Worm (Caenorhabditis elegans) whole organism, L2 larva: ENCODE measurements around the gene grsp-2.

Experiments
- C34F6.9 ChIP-seq: fragments of 150-350 bp; optimal IDR thresholded peaks from 2 replicates; lab custom pipeline; 2014; ENCODE audit warnings: missing biosample characterization, missing genetic modification characterization
- F13H6.1 ChIP-seq: sonication (generic microtip); optimal IDR thresholded peaks from 2 replicates; lab custom pipeline; 2016; ENCODE audit warnings: missing genetic modification characterization, missing compliant biosample characterization
- R02D3.7 ChIP-seq: fragments of 150-350 bp; optimal IDR thresholded peaks from 2 replicates; lab custom pipeline; 2014; ENCODE audit warnings: missing biosample characterization, missing genetic modification characterization
- Y55F3AM.14 ChIP-seq: fragments of 200-800 bp; sonication (Bioruptor generic); optimal IDR thresholded peaks from 2 replicates; lab custom pipeline; 2018; ENCODE audit warnings: mild to moderate bottlenecking, missing genetic modification characterization, missing compliant biosample characterization
- ZK546.5 ChIP-seq: sonication (generic microtip); optimal IDR thresholded peaks from 2 replicates; lab custom pipeline; 2017; ENCODE audit warnings: missing biosample characterization, missing genetic modification characterization
- alr-1 ChIP-seq: fragments of 150-350 bp; optimal IDR thresholded peaks from 2 replicates; lab custom pipeline; 2014; ENCODE audit warnings: missing biosample characterization, missing genetic modification characterization
- ama-1 ChIP-seq: fragments of 150-350 bp; optimal IDR thresholded peaks from 2 replicates; lab custom pipeline; 2018; ENCODE audit warnings: inconsistent platforms
- blmp-1 ChIP-seq: sonication (generic microtip); optimal IDR thresholded peaks from 2 replicates; lab custom pipeline; 2017; ENCODE audit warnings: missing genetic modification characterization, mild to moderate bottlenecking, missing compliant biosample characterization, antibody characterized with exemption, moderate library complexity; ENCODE audit not compliant: insufficient read depth
- ceh-16 ChIP-seq: fragments of 150-350 bp; optimal IDR thresholded peaks from 2 replicates; lab custom pipeline; 2014; ENCODE audit warnings: missing biosample characterization, missing genetic modification characterization
- ceh-82 ChIP-seq: fragments of 150-350 bp; optimal IDR thresholded peaks from 2 replicates; lab custom pipeline; 2014; ENCODE audit warnings: missing biosample characterization, missing genetic modification characterization
- crh-2 ChIP-seq: sonication (generic microtip); optimal IDR thresholded peaks from 2 replicates; lab custom pipeline; 2017; ENCODE audit warnings: missing biosample characterization, missing genetic modification characterization
- dmd-4 ChIP-seq: sonication (generic microtip); optimal IDR thresholded peaks from 2 replicates; lab custom pipeline; 2017; ENCODE audit warnings: missing biosample characterization, missing genetic modification characterization
- egl-27 ChIP-seq: sonication (generic microtip); optimal IDR thresholded peaks from 3 replicates; lab custom pipeline; 2017; ENCODE audit warnings: missing biosample characterization, missing genetic modification reagents, missing genetic modification characterization
- elt-1 ChIP-seq: fragments of 150-350 bp; optimal IDR thresholded peaks from 2 replicates; lab custom pipeline; 2014; ENCODE audit warnings: missing biosample characterization, missing genetic modification characterization
- elt-3 ChIP-seq: sonication (generic microtip); optimal IDR thresholded peaks from 2 replicates; lab custom pipeline; 2017; ENCODE audit warnings: missing biosample characterization, missing genetic modification characterization
- fos-1 ChIP-seq: fragments of 150-350 bp; optimal IDR thresholded peaks from 2 replicates; lab custom pipeline; 2014; ENCODE audit warnings: missing biosample characterization, missing genetic modification characterization
- gmeb-1 ChIP-seq: fragments of 150-350 bp; optimal IDR thresholded peaks from 2 replicates; lab custom pipeline; 2014; ENCODE audit warnings: missing biosample characterization, missing genetic modification characterization
- lin-11 ChIP-seq: fragments of 150-350 bp; sonication (generic microtip); optimal IDR thresholded peaks from 2 replicates; lab custom pipeline; 2014; ENCODE audit warnings: missing biosample characterization, missing genetic modification characterization, inconsistent platforms, mixed read lengths
- lin-13 ChIP-seq: fragments of 150-350 bp; optimal IDR thresholded peaks from 2 replicates; lab custom pipeline; 2014; ENCODE audit warnings: missing biosample characterization, missing genetic modification reagents, missing genetic modification characterization
- lin-39 ChIP-seq: fragments of 150-350 bp; optimal IDR thresholded peaks from 2 replicates; lab custom pipeline; 2014; ENCODE audit warnings: missing biosample characterization, missing genetic modification reagents, missing genetic modification characterization
- lsy-2 ChIP-seq, 2 experiments: fragments of 150-350 bp in 1 of 2; sonication (generic microtip) in 1 of 2; optimal IDR thresholded peaks; 2 replicates each; lab custom pipeline; 2014 to 2017; ENCODE audit warnings: missing biosample characterization in 2 of 2, missing genetic modification characterization in 2 of 2
- mbf-1 ChIP-seq: sonication (generic microtip); optimal IDR thresholded peaks from 2 replicates; lab custom pipeline; 2017; ENCODE audit warnings: missing biosample characterization, missing genetic modification characterization
- mdl-1 ChIP-seq, 2 experiments: fragments of 150-350 bp in 1 of 2; sonication (generic microtip) in 1 of 2; optimal IDR thresholded peaks; 2 replicates each; lab custom pipeline; 2017; ENCODE audit warnings: missing biosample characterization in 2 of 2, missing genetic modification characterization in 2 of 2
- nhr-10 ChIP-seq: sonication (generic microtip); optimal IDR thresholded peaks from 2 replicates; lab custom pipeline; 2017; ENCODE audit warnings: missing biosample characterization, missing genetic modification characterization
- nhr-11 ChIP-seq: fragments of 150-350 bp; optimal IDR thresholded peaks from 2 replicates; lab custom pipeline; 2014; ENCODE audit warnings: missing biosample characterization, missing genetic modification characterization
- nhr-12 ChIP-seq: fragments of 150-350 bp; optimal IDR thresholded peaks from 2 replicates; lab custom pipeline; 2014; ENCODE audit warnings: missing biosample characterization, missing genetic modification characterization
- nhr-129 ChIP-seq: fragments of 150-350 bp; optimal IDR thresholded peaks from 2 replicates; lab custom pipeline; 2014; ENCODE audit warnings: missing biosample characterization, missing genetic modification characterization
- nhr-21 ChIP-seq: fragments of 150-350 bp; optimal IDR thresholded peaks from 2 replicates; lab custom pipeline; 2014; ENCODE audit warnings: missing biosample characterization, missing genetic modification characterization
- nhr-23 ChIP-seq: fragments of 150-350 bp; optimal IDR thresholded peaks from 2 replicates; lab custom pipeline; 2014; ENCODE audit warnings: missing biosample characterization, missing genetic modification reagents, missing genetic modification characterization
- nhr-237 ChIP-seq: fragments of 150-350 bp; optimal IDR thresholded peaks from 2 replicates; lab custom pipeline; 2014; ENCODE audit warnings: missing biosample characterization, missing genetic modification characterization
- nhr-25 ChIP-seq: fragments of 150-350 bp; sonication (generic microtip); optimal IDR thresholded peaks from 3 replicates; lab custom pipeline; 2014; ENCODE audit warnings: missing biosample characterization, missing genetic modification characterization
- peb-1 ChIP-seq: fragments of 150-350 bp; optimal IDR thresholded peaks from 2 replicates; lab custom pipeline; 2014; ENCODE audit warnings: missing biosample characterization, missing genetic modification characterization
- skn-1 ChIP-seq: sonication (generic microtip); optimal IDR thresholded peaks from 2 replicates; lab custom pipeline; 2017; ENCODE audit warnings: missing biosample characterization, missing genetic modification characterization
- sma-3 ChIP-seq: sonication (generic microtip); optimal IDR thresholded peaks from 2 replicates; lab custom pipeline; 2016; ENCODE audit warnings: missing genetic modification reagents, missing genetic modification characterization, missing compliant biosample characterization
- sma-9 ChIP-seq, 2 experiments: fragments of 150-350 bp in 1 of 2; sonication (generic microtip) in 1 of 2; optimal IDR thresholded peaks; 2 replicates each; lab custom pipeline; 2014 to 2016; ENCODE audit warnings: missing genetic modification characterization in 2 of 2, mild to moderate bottlenecking in 1 of 2, missing biosample characterization in 1 of 2, missing compliant biosample characterization in 1 of 2, missing genetic modification reagents in 1 of 2, moderate library complexity in 1 of 2
- snpc-4 ChIP-seq: fragments of 150-350 bp; optimal IDR thresholded peaks from 2 replicates; lab custom pipeline; 2014; ENCODE audit warnings: missing biosample characterization, missing genetic modification characterization
- unc-39 ChIP-seq: fragments of 150-350 bp; optimal IDR thresholded peaks from 2 replicates; lab custom pipeline; 2014; ENCODE audit warnings: missing biosample characterization, missing genetic modification characterization
- unc-55 ChIP-seq: fragments of 150-350 bp; sonication (generic microtip); optimal IDR thresholded peaks from 3 replicates; lab custom pipeline; 2014; ENCODE audit warnings: missing biosample characterization, missing genetic modification reagents, missing genetic modification characterization
- unc-62 ChIP-seq: fragments of 150-350 bp; optimal IDR thresholded peaks from 2 replicates; lab custom pipeline; 2014; ENCODE audit warnings: missing biosample characterization, missing genetic modification reagents, missing genetic modification characterization
- zag-1 ChIP-seq: fragments of 150-350 bp; optimal IDR thresholded peaks from 2 replicates; lab custom pipeline; 2014; ENCODE audit warnings: missing biosample characterization, missing genetic modification characterization
- ztf-11 ChIP-seq: sonication (generic microtip); optimal IDR thresholded peaks from 2 replicates; lab custom pipeline; 2017; ENCODE audit warnings: missing biosample characterization, missing genetic modification characterization
- ztf-4 ChIP-seq: fragments of 150-350 bp; optimal IDR thresholded peaks from 2 replicates; lab custom pipeline; 2014; ENCODE audit warnings: missing biosample characterization, missing genetic modification characterization

Gene grsp-2

ce11 chrIV:8796246-8796645 is 19.9 kb upstream of the grsp-2 start:
- TF ChIP-seq lin-13 (no peak), mdl-1 (tag; optimal IDR thresholded peaks at IDR 0.05; lab: Kevin White, UChicago) (peak in 1 of 2 experiments; percentile 31), ztf-4 (no peak), fos-1 (tag; lab: Kevin White, UChicago) (peak; percentile 9), unc-55 (peak; percentile 52), C34F6.9 (peak; percentile 60), skn-1 (no peak), sma-9 (GFP tag; optimal IDR thresholded peaks at IDR 0.05; lab: Kevin White, UChicago) (peak; percentile 36), sma-9 (tag; optimal IDR thresholded peaks at IDR 0.05; lab: Kevin White, UChicago) (no peak), F13H6.1 (tag; lab: Kevin White, UChicago) (peak; percentile 9), zag-1 (tag; lab: Kevin White, UChicago) (peak; percentile 58)

DNA sequence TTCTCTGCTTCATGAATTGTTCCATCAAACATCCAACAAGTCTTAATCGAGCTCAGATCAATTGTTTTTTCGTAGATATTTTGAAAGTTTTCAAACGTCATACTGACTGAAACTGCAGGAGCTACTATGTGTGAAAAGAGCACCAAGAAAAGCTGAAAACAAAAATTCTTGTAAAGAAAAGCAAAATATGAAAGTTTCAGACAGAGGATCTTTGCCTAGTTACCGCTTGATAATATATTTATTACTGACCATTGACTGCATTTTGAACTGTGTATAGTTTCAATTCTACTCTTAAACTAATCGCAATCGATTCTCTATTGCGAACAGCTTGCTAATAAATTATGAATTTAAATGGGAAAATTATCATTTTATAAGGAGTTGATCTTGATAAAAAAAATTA is 17.9 kb upstream of the grsp-2 start, which contains the start of gene clec-182:
TSS of gene clec-182 (minus strand) at position 101 of the 400 bp plus-strand sequence.
- TF ChIP-seq nhr-23 (tag; lab: Kevin White, UChicago): no peak
- TF ChIP-seq elt-1 (tag; lab: Kevin White, UChicago): no peak
- TF ChIP-seq ama-1 (lab: Kevin White, UChicago): no peak
- TF ChIP-seq lin-39 (tag; lab: Kevin White, UChicago): no peak
- TF ChIP-seq sma-3 (GFP tag; lab: Kevin White, UChicago): no peak
- TF ChIP-seq nhr-237 (tag; lab: Kevin White, UChicago): no peak
- TF ChIP-seq Y55F3AM.14 (GFP tag; lab: Kevin White, UChicago): no peak
- TF ChIP-seq ZK546.5 (tag; lab: Kevin White, UChicago): no peak
- no peak for TF ChIP-seq ceh-16 (tag; lab: Kevin White, UChicago)
- no peak for TF ChIP-seq lin-13
- no peak for TF ChIP-seq ztf-11 (tag; lab: Kevin White, UChicago)
- no peak for TF ChIP-seq ztf-4
- TF ChIP-seq zag-1 (tag; lab: Kevin White, UChicago): no peak
- no peak for TF ChIP-seq dmd-4 (tag; lab: Kevin White, UChicago)
- TF ChIP-seq peb-1 (tag; lab: Kevin White, UChicago): no peak
- TF ChIP-seq nhr-21: no peak

DNA sequence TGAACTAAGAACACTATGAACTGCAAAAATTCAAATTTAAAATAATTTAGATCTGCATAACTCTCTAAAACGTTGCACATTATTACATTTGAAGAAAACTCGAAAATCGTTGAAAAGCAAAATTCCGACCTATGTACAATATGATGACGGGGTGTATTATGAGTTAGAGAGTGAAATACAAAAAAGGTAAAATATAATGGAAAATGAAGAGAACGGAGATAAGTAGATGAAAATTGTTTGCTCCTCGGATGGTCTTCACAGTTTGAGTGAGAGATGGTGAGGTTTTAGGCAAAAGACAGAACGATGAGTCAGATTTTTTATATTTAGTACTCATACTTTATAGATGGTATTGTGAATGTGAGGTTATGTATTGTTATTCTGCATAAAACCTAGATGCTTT is 8.8 kb upstream of the grsp-2 start:
- TF ChIP-seq ztf-4 (no peak), ZK546.5 (tag; lab: Kevin White, UChicago) (no peak), nhr-11 (tag; lab: Kevin White, UChicago) (no peak), lin-13 (no peak), fos-1 (tag; lab: Kevin White, UChicago) (peak; percentile 78), nhr-237 (tag; lab: Kevin White, UChicago) (no peak), gmeb-1 (no peak), Y55F3AM.14 (GFP tag; lab: Kevin White, UChicago) (no peak), unc-62 (GFP tag; lab: Kevin White, UChicago) (no peak)

DNA sequence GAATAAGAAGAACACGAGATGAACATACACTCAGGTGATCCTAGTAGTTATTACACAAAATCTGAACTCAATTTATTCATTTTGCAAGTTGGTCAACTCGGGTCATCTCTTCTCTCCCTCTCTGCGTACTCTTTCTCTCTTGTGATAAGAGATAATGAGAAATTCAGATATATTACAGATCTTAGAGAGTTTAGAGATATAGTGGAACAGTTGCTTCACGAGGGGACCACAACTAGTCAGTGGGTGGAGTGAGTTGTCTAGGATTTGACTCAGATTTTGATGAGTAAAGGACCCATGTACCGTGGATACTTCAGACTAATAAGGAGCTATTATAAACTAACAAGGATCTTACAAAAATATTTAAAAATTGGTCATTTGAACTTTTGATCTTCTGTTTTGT is 2.5 kb upstream of the grsp-2 start, which contains the start of gene exc-5:
TSS of gene exc-5 (minus strand) at position 57 of the 400 bp plus-strand sequence.
- TF ChIP-seq nhr-129 (tag; lab: Kevin White, UChicago) (peak; percentile 13), snpc-4 (no peak), elt-3 (tag; lab: Kevin White, UChicago) (no peak), lin-13 (no peak), elt-1 (tag; lab: Kevin White, UChicago) (no peak), sma-9 (GFP tag; optimal IDR thresholded peaks at IDR 0.05; lab: Kevin White, UChicago) (peak; percentile 28), sma-9 (tag; optimal IDR thresholded peaks at IDR 0.05; lab: Kevin White, UChicago) (no peak), ZK546.5 (tag; lab: Kevin White, UChicago) (no peak), C34F6.9 (peak; percentile 8), F13H6.1 (tag; lab: Kevin White, UChicago) (peak; percentile 51), egl-27 (tag; lab: Kevin White, UChicago) (no peak), ceh-82 (tag; lab: Kevin White, UChicago) (no peak)

- TF ChIP-seq nhr-12: no peak
- TF ChIP-seq sma-9 (GFP tag; optimal IDR thresholded peaks at IDR 0.05; lab: Kevin White, UChicago): peak; percentile 55
- TF ChIP-seq sma-9 (tag; optimal IDR thresholded peaks at IDR 0.05; lab: Kevin White, UChicago): no peak
- no peak for TF ChIP-seq ztf-11 (tag; lab: Kevin White, UChicago)
- no peak for TF ChIP-seq crh-2
- no peak for TF ChIP-seq unc-39
- TF ChIP-seq alr-1: no peak
- no peak for TF ChIP-seq lin-11 (tag; lab: Kevin White, UChicago)
- TF ChIP-seq ceh-82 (tag; lab: Kevin White, UChicago): no peak
- TF ChIP-seq nhr-129 (tag; lab: Kevin White, UChicago): no peak
- no peak for TF ChIP-seq blmp-1 (tag; lab: Kevin White, UChicago)
- no peak for TF ChIP-seq nhr-10 (tag; lab: Kevin White, UChicago)
- no peak for TF ChIP-seq lsy-2 (tag; optimal IDR thresholded peaks at IDR 0.05; lab: Kevin White, UChicago)
- peak; percentile 21 for TF ChIP-seq sma-3 (GFP tag; lab: Kevin White, UChicago)
- TF ChIP-seq nhr-237 (tag; lab: Kevin White, UChicago): no peak
- TF ChIP-seq mbf-1 (tag; lab: Kevin White, UChicago): no peak
- TF ChIP-seq nhr-21: peak; percentile 23
- no peak for TF ChIP-seq ceh-16 (tag; lab: Kevin White, UChicago)
- no peak for TF ChIP-seq unc-62 (GFP tag; lab: Kevin White, UChicago)
- peak; percentile 29 for TF ChIP-seq nhr-25
- no peak for TF ChIP-seq R02D3.7
- no peak for TF ChIP-seq skn-1
- no peak for TF ChIP-seq mdl-1 (tag; optimal IDR thresholded peaks at IDR 0.05; lab: Kevin White, UChicago)
- TF ChIP-seq gmeb-1: no peak
- no peak for TF ChIP-seq ztf-4
- no peak for TF ChIP-seq F13H6.1 (tag; lab: Kevin White, UChicago)
- TF ChIP-seq dmd-4 (tag; lab: Kevin White, UChicago): no peak
Observed at ce11 chrIV:8815162-8815561, 967 bp upstream of the grsp-2 start.
